Worm (Caenorhabditis elegans): ENCODE measurements around the gene C56G2.15.

C56G2.15 gene

DNA sequence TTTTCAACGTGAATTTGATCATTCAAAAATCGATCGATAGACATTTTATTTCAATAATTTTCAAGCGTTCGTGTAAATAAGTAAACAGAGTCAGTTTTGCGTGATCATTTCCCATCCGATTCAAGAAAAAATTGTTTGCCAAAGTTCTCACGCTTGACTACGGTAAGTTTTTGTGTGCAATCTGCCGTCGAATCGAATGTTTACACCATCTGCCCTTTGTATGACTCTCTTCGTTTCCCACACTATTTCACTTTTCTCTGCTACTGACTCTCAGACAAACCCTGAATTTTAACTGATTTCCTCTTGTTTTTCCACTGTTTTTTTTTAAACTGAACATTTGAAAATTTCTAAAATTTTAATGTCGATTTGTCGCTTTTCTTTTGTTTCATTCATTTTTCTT is 23.0 kb downstream of the C56G2.15 start (continued):
- TF ChIP-seq fax-1 (tag; optimal IDR thresholded peaks at IDR 0.05), result no peak
- no peak for TF ChIP-seq mec-3 (tag; optimal IDR thresholded peaks at IDR 0.05; ENCODE audit: borderline replicate concordance)
- TF ChIP-seq C08G9.2 (tag; optimal IDR thresholded peaks at IDR 0.05), result peak; percentile 29
- TF ChIP-seq nhr-232 (tag; optimal IDR thresholded peaks at IDR 0.05), result no peak
- TF ChIP-seq ceh-6 (GFP tag; optimal IDR thresholded peaks at IDR 0.05), result no peak
- TF ChIP-seq ceh-19 (GFP tag; optimal IDR thresholded peaks at IDR 0.05), result no peak
- no peak for TF ChIP-seq lim-6 (tag; optimal IDR thresholded peaks at IDR 0.05)
- TF ChIP-seq hlh-15 (tag; optimal IDR thresholded peaks at IDR 0.05), result no peak
- TF ChIP-seq pha-4 (tag; optimal IDR thresholded peaks at IDR 0.05), result no peak
- TF ChIP-seq F13H6.1 (tag; optimal IDR thresholded peaks at IDR 0.05), result peak; percentile 38
- peak; percentile 25 for TF ChIP-seq unc-42 (tag; optimal IDR thresholded peaks at IDR 0.05)
- TF ChIP-seq eyg-1 (tag; optimal IDR thresholded peaks at IDR 0.05), result no peak
- TF ChIP-seq ceh-9 (tag; optimal IDR thresholded peaks at IDR 0.05), result no peak
- TF ChIP-seq ceh-18 (tag; optimal IDR thresholded peaks at IDR 0.05), result peak; percentile 68
- TF ChIP-seq lin-11 (tag; optimal IDR thresholded peaks at IDR 0.05), result no peak
- no peak for TF ChIP-seq odd-2 (tag; optimal IDR thresholded peaks at IDR 0.05)
- TF ChIP-seq ztf-16 (tag; optimal IDR thresholded peaks at IDR 0.05), result no peak
- no peak for TF ChIP-seq fkh-6 (tag; optimal IDR thresholded peaks at IDR 0.05)
- TF ChIP-seq unc-55 (GFP tag; optimal IDR thresholded peaks at IDR 0.05), result peak; percentile 57
- TF ChIP-seq ahr-1 (tag; optimal IDR thresholded peaks at IDR 0.05), result no peak
- no peak for TF ChIP-seq sdc-2 (tag; optimal IDR thresholded peaks at IDR 0.05)
- no peak for TF ChIP-seq pag-3 (tag; optimal IDR thresholded peaks at IDR 0.05; ENCODE audit: borderline replicate concordance)
- no peak for TF ChIP-seq ets-4 (tag; optimal IDR thresholded peaks at IDR 0.05)
- TF ChIP-seq ceh-45 (GFP tag; IDR thresholded peaks at IDR 0.05), result no peak
- no peak for TF ChIP-seq unc-86 (tag; optimal IDR thresholded peaks at IDR 0.05)
- peak; percentile 16 for TF ChIP-seq ceh-48 (tag; optimal IDR thresholded peaks at IDR 0.05)
- TF ChIP-seq fkh-10 (GFP tag; optimal IDR thresholded peaks at IDR 0.05), result peak; percentile 33
- peak; percentile 81 for TF ChIP-seq pat-9 (tag; optimal IDR thresholded peaks at IDR 0.05)
- TF ChIP-seq ceh-24 (tag; optimal IDR thresholded peaks at IDR 0.05), result no peak
- TF ChIP-seq dmd-4 (tag; optimal IDR thresholded peaks at IDR 0.05; ENCODE audit: borderline replicate concordance), result no peak
- TF ChIP-seq Y22D7AL.16 (tag; optimal IDR thresholded peaks at IDR 0.05), result no peak
- TF ChIP-seq zip-5 (tag; optimal IDR thresholded peaks at IDR 0.05), result no peak
- TF ChIP-seq ceh-2 (tag; optimal IDR thresholded peaks at IDR 0.05), result no peak
- TF ChIP-seq ceh-22 (tag; optimal IDR thresholded peaks at IDR 0.05), result no peak
- TF ChIP-seq ama-1 (optimal IDR thresholded peaks at IDR 0.05), result no peak
- no peak for TF ChIP-seq hlh-13 (GFP tag; optimal IDR thresholded peaks at IDR 0.05)
- peak; percentile 46 for TF ChIP-seq elt-2 (tag; optimal IDR thresholded peaks at IDR 0.05)
- TF ChIP-seq pros-1 (tag; optimal IDR thresholded peaks at IDR 0.05), result peak; percentile 13
- TF ChIP-seq C38D4.7 (GFP tag; optimal IDR thresholded peaks at IDR 0.05), result no peak
- TF ChIP-seq pqm-1 (tag; optimal IDR thresholded peaks at IDR 0.05), result no peak
- no peak for TF ChIP-seq gmeb-2 (tag; optimal IDR thresholded peaks at IDR 0.05)
- TF ChIP-seq unc-3 (GFP tag; conservative IDR thresholded peaks at IDR 0.05), result no peak
- TF ChIP-seq unc-3 (tag; optimal IDR thresholded peaks at IDR 0.05), result no peak
- peak; percentile 70 for TF ChIP-seq dve-1 (tag; optimal IDR thresholded peaks at IDR 0.05)
- TF ChIP-seq ceh-31 (tag; optimal IDR thresholded peaks at IDR 0.05), result peak; percentile 46
- TF ChIP-seq che-1 (tag; optimal IDR thresholded peaks at IDR 0.05), result no peak
- TF ChIP-seq madf-2 (tag; optimal IDR thresholded peaks at IDR 0.05), result no peak
- TF ChIP-seq sox-2 (GFP tag; IDR thresholded peaks at IDR 0.05), result no peak
- no peak for TF ChIP-seq T23F11.4 (GFP tag; optimal IDR thresholded peaks at IDR 0.05)
- no peak for TF ChIP-seq ceh-14 (tag; optimal IDR thresholded peaks at IDR 0.05)
- TF ChIP-seq nhr-11 (tag; optimal IDR thresholded peaks at IDR 0.05), result no peak
- no peak for TF ChIP-seq elt-4 (tag; optimal IDR thresholded peaks at IDR 0.05)
